Worm (Caenorhabditis elegans) whole organism, L3 larva: ENCODE data around the gene Y47D3A.13.
A peak's percentile ranks its signal among the peaks of the same experiment; 100 is the strongest.

Experiments
- R02D3.7 ChIP-seq: fragments of 150-350 bp; optimal IDR thresholded peaks from 2 replicates; lab custom pipeline; 2014; ENCODE audit warnings: missing biosample characterization, missing genetic modification characterization
- ZK546.5 ChIP-seq: sonication (generic microtip); optimal IDR thresholded peaks from 2 replicates; lab custom pipeline; 2017; ENCODE audit warnings: missing biosample characterization, missing genetic modification characterization
- aly-2 ChIP-seq: fragments of 150-350 bp; optimal IDR thresholded peaks from 2 replicates; lab custom pipeline; 2014; ENCODE audit warnings: missing biosample characterization, missing genetic modification characterization
- ama-1 ChIP-seq: fragments of 150-350 bp; optimal IDR thresholded peaks from 2 replicates; lab custom pipeline; 2018
- ceh-16 ChIP-seq: sonication (generic microtip); optimal IDR thresholded peaks from 2 replicates; lab custom pipeline; 2017; ENCODE audit warnings: missing biosample characterization, missing genetic modification characterization
- ceh-9 ChIP-seq: sonication (generic microtip); optimal IDR thresholded peaks from 2 replicates; lab custom pipeline; 2018; ENCODE audit warnings: missing biosample characterization, missing genetic modification characterization
- daf-12 ChIP-seq: fragments of 150-350 bp; optimal IDR thresholded peaks from 2 replicates; lab custom pipeline; 2014; ENCODE audit warnings: missing biosample characterization, missing genetic modification reagents, missing genetic modification characterization
- egl-5 ChIP-seq: fragments of 150-350 bp; optimal IDR thresholded peaks from 2 replicates; lab custom pipeline; 2017; ENCODE audit warnings: missing biosample characterization, missing genetic modification reagents, missing genetic modification characterization, inconsistent platforms
- elt-1 ChIP-seq: fragments of 150-350 bp; optimal IDR thresholded peaks from 2 replicates; lab custom pipeline; 2014; ENCODE audit warnings: missing biosample characterization, missing genetic modification characterization
- elt-2 ChIP-seq: sonication (generic microtip); optimal IDR thresholded peaks from 2 replicates; lab custom pipeline; 2016; ENCODE audit warnings: missing genetic modification reagents, mild to moderate bottlenecking, missing genetic modification characterization, missing compliant biosample characterization
- elt-3 ChIP-seq, 3 experiments: fragments of 150-350 bp in 1 of 3; sonication (generic microtip) in 2 of 3; optimal IDR thresholded peaks; 2 replicates in 2 of 3; 4 replicates in 1 of 3; lab custom pipeline; 2014 to 2017; ENCODE audit warnings: missing biosample characterization in 3 of 3, missing genetic modification characterization in 3 of 3
- fkh-10 ChIP-seq: sonication (generic microtip); optimal IDR thresholded peaks from 2 replicates; lab custom pipeline; 2017; ENCODE audit warnings: missing biosample characterization, missing genetic modification reagents, missing genetic modification characterization
- fkh-2 ChIP-seq: fragments of 150-350 bp; optimal IDR thresholded peaks from 2 replicates; lab custom pipeline; 2014; ENCODE audit warnings: missing biosample characterization, missing genetic modification reagents, missing genetic modification characterization
- hmg-11 ChIP-seq: sonication (generic microtip); optimal IDR thresholded peaks from 2 replicates; lab custom pipeline; 2016; ENCODE audit warnings: missing genetic modification characterization, missing compliant biosample characterization
- jun-1 ChIP-seq: fragments of 150-350 bp; optimal IDR thresholded peaks from 2 replicates; lab custom pipeline; 2014; ENCODE audit warnings: missing biosample characterization, missing genetic modification reagents, missing genetic modification characterization
- lin-15B ChIP-seq: fragments of 150-350 bp; optimal IDR thresholded peaks from 2 replicates; lab custom pipeline; 2014; ENCODE audit warnings: missing biosample characterization, missing genetic modification characterization
- lin-39 ChIP-seq: fragments of 150-350 bp; optimal IDR thresholded peaks from 2 replicates; lab custom pipeline; 2018; ENCODE audit warnings: missing biosample characterization, missing genetic modification reagents, missing genetic modification characterization
- lsy-12 ChIP-seq: sonication (generic microtip); optimal IDR thresholded peaks from 2 replicates; lab custom pipeline; 2016; ENCODE audit warnings: mild to moderate bottlenecking, missing genetic modification characterization, missing compliant biosample characterization
- nfya-1 ChIP-seq: sonication (generic microtip); optimal IDR thresholded peaks from 2 replicates; lab custom pipeline; 2017; ENCODE audit warnings: missing genetic modification characterization, mild to moderate bottlenecking, missing compliant biosample characterization, antibody characterized with exemption, moderate library complexity; ENCODE audit not compliant: insufficient read depth
- nhr-11 ChIP-seq: fragments of 150-350 bp; optimal IDR thresholded peaks from 2 replicates; lab custom pipeline; 2014; ENCODE audit warnings: missing biosample characterization, missing genetic modification characterization
- nhr-12 ChIP-seq: fragments of 150-350 bp; optimal IDR thresholded peaks from 2 replicates; lab custom pipeline; 2014; ENCODE audit warnings: missing biosample characterization, missing genetic modification characterization
- nhr-23 ChIP-seq: fragments of 150-350 bp; optimal IDR thresholded peaks from 2 replicates; lab custom pipeline; 2014; ENCODE audit warnings: missing biosample characterization, missing genetic modification reagents, missing genetic modification characterization
- nhr-237 ChIP-seq: fragments of 150-350 bp; optimal IDR thresholded peaks from 2 replicates; lab custom pipeline; 2014; ENCODE audit warnings: missing biosample characterization, missing genetic modification characterization
- nhr-28 ChIP-seq: fragments of 150-350 bp; optimal IDR thresholded peaks from 2 replicates; lab custom pipeline; 2014; ENCODE audit warnings: missing biosample characterization, missing genetic modification characterization
- nhr-67 ChIP-seq: fragments of 150-350 bp; optimal IDR thresholded peaks from 2 replicates; lab custom pipeline; 2014; ENCODE audit warnings: missing biosample characterization, missing genetic modification characterization
- nhr-76 ChIP-seq: fragments of 150-350 bp; sonication (generic microtip); optimal IDR thresholded peaks from 5 replicates; lab custom pipeline; 2014; ENCODE audit warnings: missing biosample characterization, missing genetic modification characterization
- nhr-77 ChIP-seq: fragments of 150-350 bp; optimal IDR thresholded peaks from 2 replicates; lab custom pipeline; 2014; ENCODE audit warnings: missing biosample characterization, missing genetic modification characterization
- pha-4 ChIP-seq: fragments of 150-350 bp; optimal IDR thresholded peaks from 2 replicates; lab custom pipeline; 2014; ENCODE audit warnings: missing biosample characterization, missing genetic modification reagents, missing genetic modification characterization
- pqm-1 ChIP-seq: fragments of 150-350 bp; optimal IDR thresholded peaks from 2 replicates; lab custom pipeline; 2017; ENCODE audit warnings: missing biosample characterization, missing genetic modification characterization, inconsistent platforms
- skn-1 ChIP-seq: fragments of 150-350 bp; optimal IDR thresholded peaks from 2 replicates; lab custom pipeline; 2014; ENCODE audit warnings: missing biosample characterization, missing genetic modification characterization
- snpc-4 ChIP-seq: fragments of 150-350 bp; optimal IDR thresholded peaks from 2 replicates; lab custom pipeline; 2014; ENCODE audit warnings: missing biosample characterization, missing genetic modification characterization
- tbx-2 ChIP-seq: sonication (generic microtip); optimal IDR thresholded peaks from 2 replicates; lab custom pipeline; 2016; ENCODE audit warnings: mild to moderate bottlenecking, missing genetic modification characterization, missing compliant biosample characterization
- unc-62 ChIP-seq: fragments of 150-350 bp; sonication (generic microtip); optimal IDR thresholded peaks from 4 replicates; lab custom pipeline; 2014; ENCODE audit warnings: missing biosample characterization, missing genetic modification reagents, missing genetic modification characterization
- zag-1 ChIP-seq: fragments of 150-350 bp; optimal IDR thresholded peaks from 2 replicates; lab custom pipeline; 2014; ENCODE audit warnings: missing biosample characterization, missing genetic modification characterization
- ztf-4 ChIP-seq: fragments of 150-350 bp; optimal IDR thresholded peaks from 2 replicates; lab custom pipeline; 2014; ENCODE audit warnings: missing biosample characterization, missing genetic modification characterization

Y47D3A.13 gene

ce11 chrIII:11218150-11218841 lies 5.6 kb downstream of the Y47D3A.13 start, which contains the start of the genes tbx-34 and wht-8:
Gene tbx-34 (minus strand): TSS chrIII:11218250.
Gene wht-8 (plus strand): TSS chrIII:11218791.
- TF ChIP-seq elt-2 (tag; lab: Kevin White, UChicago): no peak
- TF ChIP-seq nhr-28: no peak
- TF ChIP-seq nhr-67: no peak
- no peak for TF ChIP-seq snpc-4
- no peak for TF ChIP-seq daf-12 (tag; lab: Kevin White, UChicago)
- no peak for TF ChIP-seq tbx-2
- TF ChIP-seq ZK546.5 (tag; lab: Kevin White, UChicago): no peak
- TF ChIP-seq nhr-12: no peak
- TF ChIP-seq lsy-12 (tag; lab: Kevin White, UChicago): no peak
- TF ChIP-seq, all 47 proteins: peak for 0

ce11 chrIII:11208371-11208770 lies 15.5 kb downstream of the Y47D3A.13 start:
- TF ChIP-seq ceh-9 (tag; lab: Kevin White, UChicago) (no peak), fkh-2 (tag; lab: Kevin White, UChicago) (no peak), nhr-77 (no peak), snpc-4 (no peak), ama-1 (no peak), hmg-11 (tag; lab: Kevin White, UChicago) (peak; percentile 52)

- TF ChIP-seq ama-1: no peak
- TF ChIP-seq nhr-237 (tag; lab: Kevin White, UChicago): no peak
- TF ChIP-seq ztf-4 (tag; lab: Kevin White, UChicago): no peak
- TF ChIP-seq nhr-23: no peak
- no peak for TF ChIP-seq ceh-9 (tag; lab: Kevin White, UChicago)
- no peak for TF ChIP-seq R02D3.7 (tag; lab: Kevin White, UChicago)
- no peak for TF ChIP-seq zag-1 (tag; lab: Kevin White, UChicago)
- no peak for TF ChIP-seq unc-62 (GFP tag; lab: Kevin White, UChicago)
- TF ChIP-seq jun-1 (tag; lab: Kevin White, UChicago): no peak
- TF ChIP-seq pqm-1 (tag; lab: Kevin White, UChicago): no peak
- no peak for TF ChIP-seq skn-1 (tag; lab: Kevin White, UChicago)
- no peak for TF ChIP-seq ceh-16 (tag; lab: Kevin White, UChicago)
- TF ChIP-seq aly-2: no peak
- no peak for TF ChIP-seq elt-3 (tag; optimal IDR thresholded peaks at IDR 0.05; lab: Kevin White, UChicago)
- no peak for TF ChIP-seq lsy-12 (tag; lab: Kevin White, UChicago)
- no peak for TF ChIP-seq nhr-76 (tag; lab: Kevin White, UChicago)
- no peak for TF ChIP-seq nhr-11
These were observed 16.1 kb downstream of the Y47D3A.13 start for ce11 chrIII:11207825-11208224.

ce11 chrIII:11206875-11207274 lies 17.0 kb downstream of the Y47D3A.13 start:
- TF ChIP-seq nfya-1 (tag; lab: Kevin White, UChicago) (no peak), nhr-12 (no peak), egl-5 (tag; lab: Kevin White, UChicago) (peak; percentile 57), jun-1 (tag; lab: Kevin White, UChicago) (no peak), lin-39 (tag; lab: Kevin White, UChicago) (peak; percentile 14)

ce11 chrIII:11202992-11203391 lies 20.9 kb downstream of the Y47D3A.13 start:
- TF ChIP-seq nfya-1 (tag; lab: Kevin White, UChicago) (peak; percentile 83), lin-39 (tag; lab: Kevin White, UChicago) (peak; percentile 93), elt-1 (tag; lab: Kevin White, UChicago) (no peak), hmg-11 (tag; lab: Kevin White, UChicago) (peak; percentile 49), lin-15B (tag; lab: Kevin White, UChicago) (peak; percentile 15), pha-4 (no peak), nhr-67 (no peak), fkh-10 (GFP tag; lab: Kevin White, UChicago) (peak; percentile 13), skn-1 (tag; lab: Kevin White, UChicago) (peak; percentile 11), unc-62 (GFP tag; lab: Kevin White, UChicago) (no peak), tbx-2 (peak; percentile 12), snpc-4 (peak; percentile 13)
